Worm (Caenorhabditis elegans) whole organism, late embryonic: ENCODE measurements around the gene srz-44.

Experiments
- ref-2 ChIP-seq: sonication (generic microtip); optimal IDR thresholded peaks from 2 replicates; lab custom pipeline; 2016; ENCODE audit warnings: missing genetic modification characterization, missing compliant biosample characterization

Gene srz-44

ce11 chrV:15590183-15590667 lies 48.5 kb downstream of the srz-44 start, which contains the start of gene F28F8.7:
Gene F28F8.7 (minus strand): TSS chrV:15590617.
- peak; percentile 29 for TF ChIP-seq ref-2
